Worm (Caenorhabditis elegans) whole organism, midembryonic: ENCODE results near the gene C04E6.4.

Experiments
- flt-1 ChIP-seq: fragments of 200-800 bp; sonication (Bioruptor generic); IDR thresholded peaks from 2 replicates; pipeline ENCODE4 v1.3.6; 2022; ENCODE audit warnings: missing genetic modification characterization, missing compliant biosample characterization
- klf-2 ChIP-seq: fragments of 200-800 bp; sonication (Bioruptor generic); conservative IDR thresholded peaks from 2 replicates; pipeline ENCODE4 v1.3.6; 2022; ENCODE audit warnings: missing genetic modification reagents, missing genetic modification characterization, missing compliant biosample characterization
- ref-1 ChIP-seq: fragments of 200-800 bp; sonication (Bioruptor generic); conservative IDR thresholded peaks from 2 replicates; pipeline ENCODE4 v1.3.6; 2022; ENCODE audit warnings: missing genetic modification reagents, missing genetic modification characterization, missing compliant biosample characterization
- tab-1 ChIP-seq: fragments of 200-800 bp; sonication (Bioruptor generic); IDR thresholded peaks from 2 replicates; pipeline ENCODE4 v1.3.6; 2022; ENCODE audit warnings: missing genetic modification characterization, missing compliant biosample characterization
- ztf-23 ChIP-seq: fragments of 200-800 bp; sonication (Bioruptor generic); IDR thresholded peaks from 2 replicates; pipeline ENCODE4 v1.3.6; 2022; ENCODE audit warnings: missing genetic modification reagents, missing genetic modification characterization, missing compliant biosample characterization
- ztf-29 ChIP-seq: fragments of 200-800 bp; sonication (Bioruptor generic); IDR thresholded peaks from 2 replicates; pipeline ENCODE4 v1.3.6; 2022; ENCODE audit warnings: missing genetic modification reagents, missing genetic modification characterization, missing compliant biosample characterization

DNA sequence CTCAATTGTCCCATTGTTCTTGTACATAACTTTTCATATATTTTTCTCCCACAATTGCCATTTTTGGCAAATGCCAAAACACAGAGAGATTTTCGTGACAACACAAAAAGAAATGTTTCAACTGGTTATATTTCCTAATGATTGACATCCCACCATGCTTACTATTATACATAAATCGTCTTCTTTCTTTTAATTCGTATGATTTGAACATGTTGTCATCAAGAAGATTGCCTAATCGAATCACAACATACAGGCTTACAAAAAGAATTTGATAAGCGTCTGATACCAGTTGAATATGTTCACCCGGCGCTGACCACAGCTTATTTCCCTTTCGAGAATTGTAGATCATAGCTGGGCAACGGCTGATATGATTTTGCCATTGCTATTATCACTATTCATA, 12.2 kb upstream of the C04E6.4 start, which contains the start of gene grd-9:
- TF ChIP-seq tab-1 (GFP tag; lab: Robert Waterston, UW) = no peak
- no peak for TF ChIP-seq ztf-23
- no peak for TF ChIP-seq flt-1 (GFP tag; lab: Robert Waterston, UW)
- TF ChIP-seq ref-1 (GFP tag; lab: Robert Waterston, UW) = no peak
- TF ChIP-seq ztf-29 (GFP tag; lab: Robert Waterston, UW) = no peak
- TF ChIP-seq klf-2 (GFP tag; lab: Robert Waterston, UW) = no peak
